Fruit fly (Drosophila melanogaster) whole organism, embryonic: ENCODE measurements around the gene Hsp110.

Experiments
- CG4404 ChIP-seq: fragments of 200-800 bp; sonication (Bioruptor generic); IDR thresholded peaks from 2 replicates; pipeline ENCODE4 v1.3.6; 2022; ENCODE audit warnings: missing biosample characterization, missing genetic modification characterization
- D19A ChIP-seq: fragments of 200-800 bp; optimal IDR thresholded peaks from 3 replicates; lab custom pipeline; 2019; ENCODE audit warnings: missing biosample characterization, mild to moderate bottlenecking, missing genetic modification characterization, moderate library complexity

Hsp110 gene

DNA sequence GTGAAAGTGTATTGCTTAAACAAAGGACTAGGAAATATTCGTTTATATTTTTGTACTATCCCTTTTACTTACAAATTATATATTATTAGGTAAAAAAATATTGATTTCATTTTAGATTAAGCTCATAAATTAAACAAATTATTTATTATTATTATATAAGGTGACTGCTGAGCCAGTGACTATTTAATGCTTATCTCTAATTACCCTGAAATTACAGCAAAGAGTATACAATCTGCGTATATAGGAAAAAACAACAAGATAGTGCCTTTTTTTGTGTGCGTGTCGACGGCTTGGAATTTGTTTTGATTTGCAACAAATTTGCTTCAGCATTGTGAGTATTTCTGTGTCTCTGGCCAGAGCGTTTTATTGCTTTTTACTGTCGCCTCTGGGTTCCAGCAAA, 52.7 kb downstream of the Hsp110 start:
- TF ChIP-seq CG4404 (no peak), D19A (tag; lab: Kevin White, UChicago) (peak; percentile 90)
- TF ChIP-seq, all 482 proteins: peak for 1
